Fruit fly (Drosophila melanogaster): Measurements from ENCODE around the gene CG3513.

CG3513 gene

DNA sequence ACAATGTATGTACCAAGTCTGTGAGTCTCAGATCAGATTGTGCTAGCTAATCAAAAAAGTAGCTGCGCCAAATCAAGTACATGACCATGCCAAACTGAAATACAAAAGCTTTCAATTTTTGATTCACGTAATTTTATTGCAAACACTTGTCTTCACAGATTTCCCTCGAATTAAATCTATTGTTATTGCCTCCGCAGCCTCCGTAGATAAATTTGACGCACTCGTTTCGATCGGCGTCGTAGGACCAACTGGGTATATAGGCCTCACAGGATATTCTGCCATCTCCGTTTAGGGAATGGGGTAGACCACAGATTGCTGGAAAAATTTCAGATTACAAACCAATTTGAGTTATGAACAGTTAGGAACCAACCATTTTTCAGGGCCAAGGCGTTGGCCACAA is 1.9 kb upstream of the CG3513 start, which contains the start of gene CG43165:
Gene CG43165 (minus strand): TSS at position 101 of the 400 bp plus-strand sequence.
- TF ChIP-seq EcR (GFP tag; optimal IDR thresholded peaks at IDR 0.05) (no peak), Dll (optimal IDR thresholded peaks at IDR 0.05) (no peak), CG8478 (optimal IDR thresholded peaks at IDR 0.05) (no peak), usp (GFP tag; optimal IDR thresholded peaks at IDR 0.05) (no peak), pan (optimal IDR thresholded peaks at IDR 0.05) (no peak), psq (optimal IDR thresholded peaks at IDR 0.05) (no peak)

dm6 chr2L:3693805-3694204 is 823 bp upstream of the CG3513 start, which contains the start of gene Acp24A4:
TSS of gene Acp24A4 (minus strand) at chr2L:3693905.
- TF ChIP-seq Dll (optimal IDR thresholded peaks at IDR 0.05) (no peak), usp (GFP tag; optimal IDR thresholded peaks at IDR 0.05) (no peak), pan (optimal IDR thresholded peaks at IDR 0.05) (no peak), psq (optimal IDR thresholded peaks at IDR 0.05) (no peak), EcR (GFP tag; optimal IDR thresholded peaks at IDR 0.05) (no peak), CG8478 (optimal IDR thresholded peaks at IDR 0.05) (no peak)

DNA sequence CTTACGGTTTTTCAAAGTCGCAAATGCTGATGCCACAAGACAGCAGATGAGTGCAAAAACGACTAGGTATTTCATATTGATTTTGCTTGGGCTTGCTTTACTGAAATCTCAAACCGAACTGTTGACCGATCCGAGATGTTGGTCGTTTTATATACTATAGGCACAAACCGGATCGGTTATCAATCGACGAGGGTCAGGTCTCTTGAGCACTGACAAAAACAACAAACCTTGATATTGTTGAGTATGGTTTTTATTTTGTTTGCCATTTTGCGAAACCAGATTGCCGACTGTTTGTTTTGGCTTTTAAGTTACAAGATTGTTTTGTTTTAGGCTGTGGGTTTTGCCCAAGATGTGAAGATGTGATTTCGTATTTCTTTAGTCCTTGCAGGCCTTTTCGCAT is 516 bp downstream of the CG3513 start, which contains the start of gene CG16704:
Gene CG16704 (minus strand): TSS at position 122 of the 400 bp plus-strand sequence.
- TF ChIP-seq usp (GFP tag; optimal IDR thresholded peaks at IDR 0.05) (no peak), psq (optimal IDR thresholded peaks at IDR 0.05) (no peak), EcR (GFP tag; optimal IDR thresholded peaks at IDR 0.05) (no peak), CG8478 (optimal IDR thresholded peaks at IDR 0.05) (no peak), pan (optimal IDR thresholded peaks at IDR 0.05) (no peak), Dll (optimal IDR thresholded peaks at IDR 0.05) (no peak)

- no peak for TF ChIP-seq pan (optimal IDR thresholded peaks at IDR 0.05)
- no peak for TF ChIP-seq Dll (optimal IDR thresholded peaks at IDR 0.05)
- no peak for TF ChIP-seq usp (GFP tag; optimal IDR thresholded peaks at IDR 0.05)
- TF ChIP-seq psq (optimal IDR thresholded peaks at IDR 0.05) = no peak
- no peak for TF ChIP-seq EcR (GFP tag; optimal IDR thresholded peaks at IDR 0.05)
- no peak for TF ChIP-seq CG8478 (optimal IDR thresholded peaks at IDR 0.05)
Measured at dm6 chr2L:3685139-3685851, 7.7 kb downstream of the CG3513 start.

- TF ChIP-seq psq (optimal IDR thresholded peaks at IDR 0.05) = no peak
- TF ChIP-seq usp (GFP tag; optimal IDR thresholded peaks at IDR 0.05) = no peak
- no peak for TF ChIP-seq CG8478 (optimal IDR thresholded peaks at IDR 0.05)
- TF ChIP-seq Dll (optimal IDR thresholded peaks at IDR 0.05) = no peak
- no peak for TF ChIP-seq pan (optimal IDR thresholded peaks at IDR 0.05)
- no peak for TF ChIP-seq EcR (GFP tag; optimal IDR thresholded peaks at IDR 0.05)
Measured at dm6 chr2L:3682489-3682888, 10.5 kb downstream of the CG3513 start.

- no peak for TF ChIP-seq usp (GFP tag; optimal IDR thresholded peaks at IDR 0.05)
Measured at dm6 chr2L:3681338-3681737, 11.6 kb downstream of the CG3513 start.

dm6 chr2L:3675770-3676169 is 17.2 kb downstream of the CG3513 start:
- TF ChIP-seq EcR (GFP tag; optimal IDR thresholded peaks at IDR 0.05) (no peak), Dll (optimal IDR thresholded peaks at IDR 0.05) (no peak)

- no peak for TF ChIP-seq usp (GFP tag; optimal IDR thresholded peaks at IDR 0.05)
Measured at dm6 chr2L:3670481-3670880, 22.5 kb downstream of the CG3513 start, which contains the start of gene Sfp24Bc. TSS of gene Sfp24Bc (minus strand) at chr2L:3670581.

DNA sequence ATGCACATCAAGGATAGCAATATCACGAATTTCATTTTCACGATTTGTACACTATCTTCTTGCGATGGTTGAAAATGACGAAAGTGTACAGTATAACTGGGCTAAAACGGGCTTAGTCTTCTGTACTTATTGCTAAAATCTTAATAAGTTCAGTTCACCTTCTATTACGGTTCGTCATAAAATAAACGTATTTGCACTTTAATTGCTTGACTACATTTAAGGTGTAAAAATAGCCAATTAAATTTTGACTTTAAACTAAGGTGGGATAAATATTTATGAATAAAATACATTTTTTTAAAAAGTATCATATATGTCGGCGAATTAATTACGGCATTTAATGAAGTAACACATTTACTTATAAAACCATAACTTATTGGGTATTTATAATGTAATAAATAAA is 23.3 kb downstream of the CG3513 start, which contains the start of gene Sfp24Bb:
Gene Sfp24Bb (minus strand): TSS at position 101 of the 400 bp plus-strand sequence.
- no peak for TF ChIP-seq EcR (GFP tag; optimal IDR thresholded peaks at IDR 0.05)
- no peak for TF ChIP-seq Dll (optimal IDR thresholded peaks at IDR 0.05)
- no peak for TF ChIP-seq pan (optimal IDR thresholded peaks at IDR 0.05)
- TF ChIP-seq CG8478 (optimal IDR thresholded peaks at IDR 0.05) = no peak
- no peak for TF ChIP-seq psq (optimal IDR thresholded peaks at IDR 0.05)
- TF ChIP-seq usp (GFP tag; optimal IDR thresholded peaks at IDR 0.05) = no peak

dm6 chr2L:3669034-3669433 is 23.9 kb downstream of the CG3513 start, which contains the start of gene Sfp24Bd:
TSS of gene Sfp24Bd (minus strand) at chr2L:3669134.
- TF ChIP-seq psq (optimal IDR thresholded peaks at IDR 0.05) (no peak), usp (GFP tag; optimal IDR thresholded peaks at IDR 0.05) (no peak), Dll (optimal IDR thresholded peaks at IDR 0.05) (no peak), CG8478 (optimal IDR thresholded peaks at IDR 0.05) (no peak), EcR (GFP tag; optimal IDR thresholded peaks at IDR 0.05) (no peak), pan (optimal IDR thresholded peaks at IDR 0.05) (no peak)

dm6 chr2L:3668451-3668850 is 24.5 kb downstream of the CG3513 start, which contains the start of gene Sfp24Ba:
TSS of gene Sfp24Ba (minus strand) at chr2L:3668551.
- no peak for TF ChIP-seq Dll (optimal IDR thresholded peaks at IDR 0.05)
- TF ChIP-seq psq (optimal IDR thresholded peaks at IDR 0.05) = no peak
- TF ChIP-seq EcR (GFP tag; optimal IDR thresholded peaks at IDR 0.05) = no peak
- TF ChIP-seq CG8478 (optimal IDR thresholded peaks at IDR 0.05) = no peak
- no peak for TF ChIP-seq usp (GFP tag; optimal IDR thresholded peaks at IDR 0.05)
- TF ChIP-seq pan (optimal IDR thresholded peaks at IDR 0.05) = no peak

DNA sequence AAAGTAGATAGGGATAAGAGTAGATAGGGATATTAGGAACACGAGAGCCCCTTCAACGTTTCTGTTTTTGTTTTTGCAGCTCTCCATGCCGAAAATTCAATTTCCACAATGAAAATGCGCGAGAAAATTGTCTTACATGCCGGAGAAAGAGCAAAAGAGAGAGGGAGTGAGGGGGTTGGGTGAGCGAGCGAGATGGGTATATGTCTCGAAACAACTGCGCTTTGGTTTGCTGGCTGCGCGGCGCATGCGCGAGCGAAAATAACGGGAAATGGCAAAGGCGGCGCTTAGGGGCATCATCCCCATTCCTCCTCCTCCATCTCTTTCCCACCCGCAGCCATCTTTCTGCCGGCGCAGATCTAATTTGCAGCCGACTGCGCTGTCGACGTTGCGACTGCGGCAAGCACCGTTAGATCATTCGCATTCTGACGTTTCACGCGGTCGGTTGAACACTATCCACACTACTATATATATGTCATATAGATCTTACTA is 30.6 kb downstream of the CG3513 start, which contains the start of gene Drgx:
Gene Drgx (plus strand): TSS at position 439 of the 489 bp plus-strand sequence.
- no peak for TF ChIP-seq EcR (GFP tag; optimal IDR thresholded peaks at IDR 0.05)
- TF ChIP-seq CG8478 (optimal IDR thresholded peaks at IDR 0.05) = no peak
- no peak for TF ChIP-seq psq (optimal IDR thresholded peaks at IDR 0.05)
- TF ChIP-seq usp (GFP tag; optimal IDR thresholded peaks at IDR 0.05) = no peak
- no peak for TF ChIP-seq pan (optimal IDR thresholded peaks at IDR 0.05)
- TF ChIP-seq Dll (optimal IDR thresholded peaks at IDR 0.05) = no peak
